ENCODE assay signal across 2 worm cellular contexts in genomic region chrX:17151160-17151711, ce11.
TF ChIP-seq lines count a peak whose summit lies in the region.

Gene mdt-1.2, plus strand, starts transcription at chrX:17151522.

TF ChIP-seq in whole organism, L1 larva, 84 proteins besides CTCF, POLR2A, EP300 and RAD21 (continued from another document):
- peak; percentile 84 for TF ChIP-seq swsn-7 (tag; optimal IDR thresholded peaks at IDR 0.05; lab: Kevin White, UChicago)
- peak; percentile 46 to 77 for TF ChIP-seq lin-35 (GFP tag; optimal IDR thresholded peaks at IDR 0.05; lab: Kevin White, UChicago)
- TF ChIP-seq dpl-1 (GFP tag; optimal IDR thresholded peaks at IDR 0.05; lab: Kevin White, UChicago): peak; percentile 61 to 72 (median 65)
- TF ChIP-seq snu-23 (GFP tag; optimal IDR thresholded peaks at IDR 0.05; lab: Kevin White, UChicago): peak; percentile 88
- peak; percentile 92 for TF ChIP-seq lin-14 (GFP tag; optimal IDR thresholded peaks at IDR 0.05; lab: Kevin White, UChicago)
- peak; percentile 34 for TF ChIP-seq elt-2 (tag; optimal IDR thresholded peaks at IDR 0.05; lab: Kevin White, UChicago)
- TF ChIP-seq zag-1 (tag; optimal IDR thresholded peaks at IDR 0.05; lab: Kevin White, UChicago): no peak
- TF ChIP-seq hlh-17 (GFP tag; optimal IDR thresholded peaks at IDR 0.05; lab: Kevin White, UChicago; ENCODE audit: borderline replicate concordance): no peak
- peak; percentile 99 for TF ChIP-seq F16B12.6 (tag; optimal IDR thresholded peaks at IDR 0.05; lab: Kevin White, UChicago)
- TF ChIP-seq lin-13 (GFP tag; optimal IDR thresholded peaks at IDR 0.05; lab: Kevin White, UChicago): peak; percentile 34
- TF ChIP-seq ceh-90 (tag; optimal IDR thresholded peaks at IDR 0.05; lab: Kevin White, UChicago): no peak
- TF ChIP-seq nhr-237 (tag; optimal IDR thresholded peaks at IDR 0.05; lab: Kevin White, UChicago): no peak
- peak; percentile 76 for TF ChIP-seq nhr-90 (tag; optimal IDR thresholded peaks at IDR 0.05; lab: Kevin White, UChicago; ENCODE audit: poor library complexity)
- no peak for TF ChIP-seq nhr-11 (tag; optimal IDR thresholded peaks at IDR 0.05; lab: Kevin White, UChicago)
- TF ChIP-seq hlh-4 (tag; optimal IDR thresholded peaks at IDR 0.05; lab: Kevin White, UChicago): no peak
- TF ChIP-seq mab-9 (GFP tag; IDR thresholded peaks at IDR 0.05; lab: Robert Waterston, UW): no peak
- no peak for TF ChIP-seq fkh-10 (GFP tag; optimal IDR thresholded peaks at IDR 0.05; lab: Kevin White, UChicago)
- TF ChIP-seq ces-1 (GFP tag; optimal IDR thresholded peaks at IDR 0.05; lab: Kevin White, UChicago): no peak
- TF ChIP-seq irx-1 (tag; optimal IDR thresholded peaks at IDR 0.05; lab: Kevin White, UChicago): peak; percentile 40
- TF ChIP-seq fkh-8 (tag; optimal IDR thresholded peaks at IDR 0.05; lab: Kevin White, UChicago): peak; percentile 49
- no peak for TF ChIP-seq aly-2 (tag; optimal IDR thresholded peaks at IDR 0.05; lab: Kevin White, UChicago)
- TF ChIP-seq nhr-20 (tag; optimal IDR thresholded peaks at IDR 0.05; lab: Kevin White, UChicago): peak; percentile 86
- peak; percentile 77 for TF ChIP-seq nhr-19 (GFP tag; conservative IDR thresholded peaks at IDR 0.05; lab: Robert Waterston, UW)
- no peak for TF ChIP-seq C34B4.2 (tag; optimal IDR thresholded peaks at IDR 0.05; lab: Kevin White, UChicago)
- peak; percentile 68 to 81 (median 77) for TF ChIP-seq ceh-82 (tag; optimal IDR thresholded peaks at IDR 0.05; lab: Kevin White, UChicago)
- no peak for TF ChIP-seq alr-1 (tag; optimal IDR thresholded peaks at IDR 0.05; lab: Kevin White, UChicago; ENCODE audit: borderline replicate concordance)
- TF ChIP-seq mep-1 (tag; optimal IDR thresholded peaks at IDR 0.05; lab: Kevin White, UChicago): peak; percentile 95
- no peak for TF ChIP-seq unc-30 (tag; optimal IDR thresholded peaks at IDR 0.05; lab: Kevin White, UChicago)
- TF ChIP-seq egl-13 (tag; optimal IDR thresholded peaks at IDR 0.05; lab: Kevin White, UChicago): peak; percentile 65
- peak; percentile 77 for TF ChIP-seq tbx-2 (tag; optimal IDR thresholded peaks at IDR 0.05; lab: Kevin White, UChicago)
- peak; percentile 44 for TF ChIP-seq ztf-4 (tag; optimal IDR thresholded peaks at IDR 0.05; lab: Kevin White, UChicago)
- peak in 2 of 6 experiments; percentile 49 to 59 for TF ChIP-seq elt-3 (tag; optimal IDR thresholded peaks at IDR 0.05; lab: Kevin White, UChicago)
- peak in 1 of 2 experiments; percentile 52 for TF ChIP-seq ztf-11 (tag; optimal IDR thresholded peaks at IDR 0.05; lab: Kevin White, UChicago)
- TF ChIP-seq lir-3 (tag; optimal IDR thresholded peaks at IDR 0.05; lab: Kevin White, UChicago; ENCODE audit: poor library complexity): peak; percentile 48
- peak; percentile 87 for TF ChIP-seq nhr-71 (tag; optimal IDR thresholded peaks at IDR 0.05; lab: Kevin White, UChicago)
- no peak for TF ChIP-seq mef-2 (tag; optimal IDR thresholded peaks at IDR 0.05; lab: Kevin White, UChicago)
- TF ChIP-seq pax-3 (tag; optimal IDR thresholded peaks at IDR 0.05; lab: Kevin White, UChicago): no peak
- peak; percentile 82 for TF ChIP-seq C16A3.4 (tag; optimal IDR thresholded peaks at IDR 0.05; lab: Kevin White, UChicago)
- TF ChIP-seq grh-1 (GFP tag; IDR thresholded peaks at IDR 0.05; lab: Robert Waterston, UW): peak; percentile 39; the same call in 1 of the 2 replicates
- TF ChIP-seq unc-98 (GFP tag; IDR thresholded peaks at IDR 0.05; lab: Robert Waterston, UW): no peak
- no peak for TF ChIP-seq tlp-1 (tag; optimal IDR thresholded peaks at IDR 0.05; lab: Kevin White, UChicago)
- TF ChIP-seq efl-1 (optimal IDR thresholded peaks at IDR 0.05; lab: Kevin White, UChicago): peak; percentile 67 to 75
- peak; percentile 53 to 96 for TF ChIP-seq efl-1 (GFP tag; optimal IDR thresholded peaks at IDR 0.05 in 1 of 2; lab: Kevin White, UChicago)
- peak; percentile 83 for TF ChIP-seq rnt-1 (tag; optimal IDR thresholded peaks at IDR 0.05; lab: Kevin White, UChicago)
- TF ChIP-seq sox-4 (tag; optimal IDR thresholded peaks at IDR 0.05; lab: Kevin White, UChicago): no peak
- no peak for TF ChIP-seq fkh-4 (tag; optimal IDR thresholded peaks at IDR 0.05; lab: Kevin White, UChicago; ENCODE audit: borderline replicate concordance)
- TF ChIP-seq unc-86 (tag; optimal IDR thresholded peaks at IDR 0.05; lab: Kevin White, UChicago): peak; percentile 62
- TF ChIP-seq C04F5.9 (tag; optimal IDR thresholded peaks at IDR 0.05; lab: Kevin White, UChicago): peak; percentile 68
- no peak for TF ChIP-seq ceh-88 (GFP tag; IDR thresholded peaks at IDR 0.05; lab: Robert Waterston, UW)
- peak; percentile 47 for TF ChIP-seq nhr-77 (tag; optimal IDR thresholded peaks at IDR 0.05; lab: Kevin White, UChicago)
- TF ChIP-seq efl-3 (GFP tag; optimal IDR thresholded peaks at IDR 0.05; lab: Kevin White, UChicago): no peak
- TF ChIP-seq lin-39 (tag; optimal IDR thresholded peaks at IDR 0.05; lab: Kevin White, UChicago): no peak
- peak; percentile 33 for TF ChIP-seq fos-1 (tag; optimal IDR thresholded peaks at IDR 0.05; lab: Kevin White, UChicago)

TF ChIP-seq in whole organism, L3 larva, 47 proteins besides CTCF, POLR2A, EP300 and RAD21 (continued from another document):
- no peak for TF ChIP-seq nhr-76 (tag; optimal IDR thresholded peaks at IDR 0.05; lab: Kevin White, UChicago)
- no peak for TF ChIP-seq elt-3 (tag; optimal IDR thresholded peaks at IDR 0.05; lab: Kevin White, UChicago)
- peak; percentile 17 for TF ChIP-seq egl-27 (tag; optimal IDR thresholded peaks at IDR 0.05; lab: Kevin White, UChicago)
- TF ChIP-seq skn-1 (tag; optimal IDR thresholded peaks at IDR 0.05; lab: Kevin White, UChicago): no peak
- no peak for TF ChIP-seq fos-1 (tag; optimal IDR thresholded peaks at IDR 0.05; lab: Kevin White, UChicago)
- peak; percentile 52 for TF ChIP-seq nhr-23 (tag; optimal IDR thresholded peaks at IDR 0.05; lab: Kevin White, UChicago)
- TF ChIP-seq nhr-237 (tag; optimal IDR thresholded peaks at IDR 0.05; lab: Kevin White, UChicago): no peak
- no peak for TF ChIP-seq nhr-28 (tag; optimal IDR thresholded peaks at IDR 0.05; lab: Kevin White, UChicago)
- no peak for TF ChIP-seq nhr-77 (tag; optimal IDR thresholded peaks at IDR 0.05; lab: Kevin White, UChicago)
- no peak for TF ChIP-seq ztf-4 (tag; optimal IDR thresholded peaks at IDR 0.05; lab: Kevin White, UChicago)
- TF ChIP-seq lsy-12 (tag; optimal IDR thresholded peaks at IDR 0.05; lab: Kevin White, UChicago): peak; percentile 13
- no peak for TF ChIP-seq fkh-10 (GFP tag; optimal IDR thresholded peaks at IDR 0.05; lab: Kevin White, UChicago)
- no peak for TF ChIP-seq jun-1 (tag; optimal IDR thresholded peaks at IDR 0.05; lab: Kevin White, UChicago)
- TF ChIP-seq fkh-2 (tag; optimal IDR thresholded peaks at IDR 0.05; lab: Kevin White, UChicago): no peak
- TF ChIP-seq mml-1 (tag; optimal IDR thresholded peaks at IDR 0.05; lab: Kevin White, UChicago): no peak
- peak; percentile 84 for TF ChIP-seq nfya-1 (tag; optimal IDR thresholded peaks at IDR 0.05; lab: Kevin White, UChicago; ENCODE audit: insufficient read depth)
- TF ChIP-seq ama-1 (optimal IDR thresholded peaks at IDR 0.05; lab: Kevin White, UChicago): no peak
- no peak for TF ChIP-seq ztf-11 (tag; optimal IDR thresholded peaks at IDR 0.05; lab: Kevin White, UChicago)
- peak; percentile 67 for TF ChIP-seq sea-2 (GFP tag; optimal IDR thresholded peaks at IDR 0.05; lab: Kevin White, UChicago)
- TF ChIP-seq lin-15B (tag; optimal IDR thresholded peaks at IDR 0.05; lab: Kevin White, UChicago): peak; percentile 41
- no peak for TF ChIP-seq eor-1 (tag; optimal IDR thresholded peaks at IDR 0.05; lab: Kevin White, UChicago)
- TF ChIP-seq unc-62 (GFP tag; optimal IDR thresholded peaks at IDR 0.05; lab: Kevin White, UChicago): no peak
- TF ChIP-seq ceh-28 (tag; optimal IDR thresholded peaks at IDR 0.05; lab: Kevin White, UChicago): peak; percentile 6
- peak; percentile 24 for TF ChIP-seq elt-1 (tag; optimal IDR thresholded peaks at IDR 0.05; lab: Kevin White, UChicago)
- no peak for TF ChIP-seq ceh-16 (tag; optimal IDR thresholded peaks at IDR 0.05; lab: Kevin White, UChicago)
- peak; percentile 62 for TF ChIP-seq nhr-25 (tag; optimal IDR thresholded peaks at IDR 0.05; lab: Kevin White, UChicago)
- no peak for TF ChIP-seq ceh-82 (tag; optimal IDR thresholded peaks at IDR 0.05; lab: Kevin White, UChicago)
